Fruit fly (Drosophila melanogaster): ENCODE measurements around the gene SH3PX1.

SH3PX1 gene

dm6 chr3L:9694169-9694866 is 19.3 kb downstream of the SH3PX1 start (continued):
- TF ChIP-seq CG6792 (GFP tag; optimal IDR thresholded peaks at IDR 0.05), result no peak
- TF ChIP-seq CG1621 (tag; optimal IDR thresholded peaks at IDR 0.05), result no peak

DNA sequence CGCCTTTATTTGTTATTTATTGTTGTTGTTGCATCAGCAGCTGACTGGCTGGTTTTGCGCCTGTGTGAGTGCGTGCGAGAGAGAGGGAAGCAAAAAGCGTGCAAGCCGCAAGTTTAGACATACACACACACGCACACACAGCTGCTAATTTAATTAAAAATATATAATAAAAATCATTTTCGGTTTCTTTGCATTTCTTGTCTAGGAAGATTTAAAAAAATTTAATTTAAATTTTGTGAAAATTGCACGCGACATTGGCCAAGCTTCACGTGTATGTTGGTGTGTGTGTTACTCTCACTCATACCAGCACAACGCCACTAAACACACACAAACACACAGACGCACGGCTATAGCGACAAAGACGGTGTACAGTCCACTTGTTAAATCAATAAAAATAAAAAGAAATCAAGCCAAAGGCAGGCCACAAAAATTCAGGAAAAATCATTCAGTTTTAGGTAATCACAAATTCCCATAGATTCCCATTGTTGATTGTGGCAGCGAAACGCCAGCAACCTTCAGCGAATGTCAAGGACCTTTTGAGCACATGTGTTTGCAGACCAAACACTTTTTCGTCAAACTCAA is 20.0 kb downstream of the SH3PX1 start:
- TF ChIP-seq eg (GFP tag; IDR thresholded peaks at IDR 0.05), result peak; percentile 41; the same call in 1 of the 3 replicates
- TF ChIP-seq CG6276 (GFP tag; optimal IDR thresholded peaks at IDR 0.05), result peak; percentile 2
- peak; percentile 18 for TF ChIP-seq achi (GFP tag; optimal IDR thresholded peaks at IDR 0.05)
- peak; percentile 24; the same call in 1 of the 3 replicates for TF ChIP-seq CG6163 (GFP tag; IDR thresholded peaks at IDR 0.05)
- TF ChIP-seq CG15336 (GFP tag; IDR thresholded peaks at IDR 0.05), result peak; percentile 27; the same call in 1 of the 2 replicates
- TF ChIP-seq CG31627 (GFP tag; optimal IDR thresholded peaks at IDR 0.05), result no peak
- no peak for TF ChIP-seq Lpt (GFP tag; optimal IDR thresholded peaks at IDR 0.05)
- TF ChIP-seq CG8119 (GFP tag; IDR thresholded peaks at IDR 0.05), result peak; percentile 43; the same call in 2 of the 3 replicates
- TF ChIP-seq fkh (GFP tag; optimal IDR thresholded peaks at IDR 0.05), result peak; percentile 24
- no peak for TF ChIP-seq fd85E (GFP tag; optimal IDR thresholded peaks at IDR 0.05)

dm6 chr3L:9692892-9693551 is 20.6 kb downstream of the SH3PX1 start:
- TF ChIP-seq CG32006 (GFP tag; optimal IDR thresholded peaks at IDR 0.05), result peak; percentile 98
- peak; percentile 93 for TF ChIP-seq CG6276 (GFP tag; optimal IDR thresholded peaks at IDR 0.05)
- peak; percentile 99 for TF ChIP-seq svp (GFP tag)
- TF ChIP-seq eg (GFP tag; IDR thresholded peaks at IDR 0.05), result peak; percentile 83; the same call in 2 of the 3 replicates
- TF ChIP-seq CG3919 (GFP tag; optimal IDR thresholded peaks at IDR 0.05), result peak; percentile 96
- peak; percentile 95 for TF ChIP-seq Smox (GFP tag; optimal IDR thresholded peaks at IDR 0.05)
- peak; percentile 88 to 94 for TF ChIP-seq ss (GFP tag; optimal IDR thresholded peaks at IDR 0.05)
- peak; percentile 78 for TF ChIP-seq CG6854 (GFP tag; optimal IDR thresholded peaks at IDR 0.05)
- TF ChIP-seq CG11902 (GFP tag; optimal IDR thresholded peaks at IDR 0.05), result peak; percentile 93
- TF ChIP-seq acj6 (GFP tag; optimal IDR thresholded peaks at IDR 0.05), result peak; percentile 95
- peak; percentile 94 for TF ChIP-seq achi (GFP tag; optimal IDR thresholded peaks at IDR 0.05)
- peak; percentile 64 for TF ChIP-seq fd85E (GFP tag; optimal IDR thresholded peaks at IDR 0.05)
- peak; percentile 77 for TF ChIP-seq CG6163 (GFP tag; IDR thresholded peaks at IDR 0.05)
- peak; percentile 86 for TF ChIP-seq CG7368 (GFP tag; optimal IDR thresholded peaks at IDR 0.05)
- peak; percentile 77 for TF ChIP-seq Eip93F (GFP tag; optimal IDR thresholded peaks at IDR 0.05)
- TF ChIP-seq salr (GFP tag; optimal IDR thresholded peaks at IDR 0.05), result peak; percentile 76 to 97
- TF ChIP-seq Gug (GFP tag; IDR thresholded peaks at IDR 0.05), result peak; percentile 80; the same call in 1 of the 2 replicates
- peak; percentile 96 for TF ChIP-seq net (GFP tag; optimal IDR thresholded peaks at IDR 0.05)
- TF ChIP-seq Sox102F (GFP tag; optimal IDR thresholded peaks at IDR 0.05), result peak; percentile 95
- peak; percentile 95 for TF ChIP-seq fd59A (GFP tag; optimal IDR thresholded peaks at IDR 0.05)
- TF ChIP-seq vri (GFP tag; optimal IDR thresholded peaks at IDR 0.05), result peak; percentile 84
- peak; percentile 96 for TF ChIP-seq CG10631 (GFP tag; optimal IDR thresholded peaks at IDR 0.05)
- TF ChIP-seq Hr38 (GFP tag; optimal IDR thresholded peaks at IDR 0.05), result peak; percentile 33
- TF ChIP-seq CG15336 (GFP tag; IDR thresholded peaks at IDR 0.05), result peak; percentile 83
- peak; percentile 81 for TF ChIP-seq dsx (GFP tag; optimal IDR thresholded peaks at IDR 0.05; ENCODE audit: poor library complexity, severe bottlenecking)
- TF ChIP-seq CG4318 (GFP tag; optimal IDR thresholded peaks at IDR 0.05), result peak; percentile 96
- TF ChIP-seq spab (GFP tag; optimal IDR thresholded peaks at IDR 0.05), result peak; percentile 95
- peak; percentile 97 for TF ChIP-seq Hr39 (GFP tag; optimal IDR thresholded peaks at IDR 0.05)
- TF ChIP-seq cyc (GFP tag; optimal IDR thresholded peaks at IDR 0.05), result peak; percentile 96
- TF ChIP-seq CG8632 (GFP tag; optimal IDR thresholded peaks at IDR 0.05), result peak; percentile 94
- peak; percentile 80 for TF ChIP-seq CG16779 (tag; optimal IDR thresholded peaks at IDR 0.05)
- TF ChIP-seq Ets96B (tag; optimal IDR thresholded peaks at IDR 0.05), result peak; percentile 89
- peak; percentile 86 for TF ChIP-seq Blimp-1 (GFP tag; optimal IDR thresholded peaks at IDR 0.05)
- peak; percentile 98 for TF ChIP-seq esn (GFP tag; optimal IDR thresholded peaks at IDR 0.05)
- TF ChIP-seq Met (GFP tag; optimal IDR thresholded peaks at IDR 0.05), result peak; percentile 96
- peak; percentile 97 for TF ChIP-seq Sox14 (GFP tag; optimal IDR thresholded peaks at IDR 0.05)
- peak; percentile 93 for TF ChIP-seq CG3032 (tag; optimal IDR thresholded peaks at IDR 0.05)
- peak; percentile 99 for TF ChIP-seq Eip78C (GFP tag)
